Fruit fly (Drosophila melanogaster) whole organism, embryonic: ENCODE measurements around the gene CG42404.

Experiments
- Adf1 ChIP-seq: fragments of 200-800 bp; sonication (Bioruptor generic); IDR thresholded peaks from 2 replicates; pipeline ENCODE4 v1.3.6; 2022; ENCODE audit warnings: missing biosample characterization, missing genetic modification characterization
- CG11398 ChIP-seq: fragments of 200-800 bp; sonication (Bioruptor generic); optimal IDR thresholded peaks from 2 replicates; lab custom pipeline; 2016; ENCODE audit warnings: missing biosample characterization, missing genetic modification characterization
- CG12744 ChIP-seq: fragments of 200-800 bp; sonication (Bioruptor generic); optimal IDR thresholded peaks from 2 replicates; lab custom pipeline; 2016; ENCODE audit warnings: missing biosample characterization, missing genetic modification characterization
- CG15011 ChIP-seq: fragments of 200-800 bp; sonication (Bioruptor generic); optimal IDR thresholded peaks from 3 replicates; lab custom pipeline; 2018; ENCODE audit warnings: missing biosample characterization, mild to moderate bottlenecking, missing genetic modification characterization
- CG15073 ChIP-seq: fragments of 200-800 bp; sonication (Bioruptor generic); optimal IDR thresholded peaks from 2 replicates; lab custom pipeline; 2016; ENCODE audit warnings: missing biosample characterization, missing genetic modification characterization
- CG1602 ChIP-seq: fragments of 200-800 bp; sonication (Bioruptor generic); optimal IDR thresholded peaks from 3 replicates; lab custom pipeline; 2016; ENCODE audit warnings: missing biosample characterization, missing genetic modification characterization
- CG17385 ChIP-seq: fragments of 200-800 bp; sonication (Bioruptor generic); optimal IDR thresholded peaks from 3 replicates; lab custom pipeline; 2018; ENCODE audit warnings: missing biosample characterization, mild to moderate bottlenecking, missing genetic modification characterization
- CG2116 ChIP-seq: fragments of 200-800 bp; sonication (Bioruptor generic); optimal IDR thresholded peaks from 3 replicates; lab custom pipeline; 2018; ENCODE audit warnings: missing biosample characterization, mild to moderate bottlenecking, missing genetic modification characterization
- CG30403 ChIP-seq: fragments of 200-800 bp; sonication (Bioruptor generic); optimal IDR thresholded peaks from 3 replicates; lab custom pipeline; 2016; ENCODE audit warnings: missing biosample characterization, missing genetic modification characterization
- CG31224 ChIP-seq: fragments of 200-800 bp; sonication (Bioruptor generic); IDR thresholded peaks from 2 replicates; pipeline ENCODE4 v1.3.6; 2022; ENCODE audit warnings: missing biosample characterization, missing genetic modification characterization
- CG33213 ChIP-seq: fragments of 200-800 bp; sonication (Bioruptor generic); optimal IDR thresholded peaks from 3 replicates; lab custom pipeline; 2016; ENCODE audit warnings: missing biosample characterization, missing genetic modification characterization
- CG4328 ChIP-seq: fragments of 200-800 bp; sonication (Bioruptor generic); optimal IDR thresholded peaks from 3 replicates; lab custom pipeline; 2017; ENCODE audit warnings: missing biosample characterization, missing genetic modification reagents, missing genetic modification characterization
- CG4617 ChIP-seq: fragments of 200-800 bp; sonication (Bioruptor generic); optimal IDR thresholded peaks from 3 replicates; lab custom pipeline; 2016; ENCODE audit warnings: missing biosample characterization, missing genetic modification characterization, borderline replicate concordance
- CG4707 ChIP-seq: fragments of 200-800 bp; sonication (Bioruptor generic); optimal IDR thresholded peaks from 2 replicates; lab custom pipeline; 2018; ENCODE audit warnings: missing biosample characterization, mild to moderate bottlenecking, missing genetic modification characterization, moderate library complexity
- CG4854 ChIP-seq: fragments of 200-800 bp; sonication (Bioruptor generic); optimal IDR thresholded peaks from 2 replicates; lab custom pipeline; 2016; ENCODE audit warnings: missing biosample characterization, missing genetic modification characterization, inconsistent platforms
- CG7372 ChIP-seq: fragments of 200-800 bp; sonication (Bioruptor generic); IDR thresholded peaks from 2 replicates; pipeline ENCODE4 v1.3.6; 2022; ENCODE audit warnings: missing biosample characterization, missing genetic modification characterization
- CG7928 ChIP-seq: fragments of 200-800 bp; sonication (Bioruptor generic); optimal IDR thresholded peaks from 2 replicates; lab custom pipeline; 2017; ENCODE audit warnings: missing biosample characterization, mild to moderate bottlenecking, missing genetic modification characterization
- CG7987 ChIP-seq: fragments of 200-800 bp; sonication (Bioruptor generic); optimal IDR thresholded peaks from 2 replicates; lab custom pipeline; 2018; ENCODE audit warnings: missing biosample characterization, mild to moderate bottlenecking, missing genetic modification characterization, moderate library complexity
- CG9727 ChIP-seq: fragments of 200-800 bp; sonication (Bioruptor generic); optimal IDR thresholded peaks from 3 replicates; lab custom pipeline; 2017; ENCODE audit warnings: missing biosample characterization, mild to moderate bottlenecking, missing genetic modification characterization
- CHES-1-like ChIP-seq: fragments of 200-800 bp; sonication (Bioruptor generic); optimal IDR thresholded peaks from 2 replicates; lab custom pipeline; 2016; ENCODE audit warnings: missing biosample characterization, missing genetic modification characterization
- D ChIP-seq, 2 experiments: fragments of 200-800 bp in 1 of 2; fragments of >200 bp in 1 of 2; sonication (Bioruptor generic) in 1 of 2; optimal IDR thresholded peaks; 2 replicates in 1 of 2; 3 replicates in 1 of 2; lab custom pipeline; 2017; ENCODE audit warnings: mild to moderate bottlenecking in 1 of 2, missing biosample characterization in 1 of 2, missing genetic modification characterization in 1 of 2, missing genetic modification reagents in 1 of 2
- D19A ChIP-seq: fragments of 200-800 bp; optimal IDR thresholded peaks from 3 replicates; lab custom pipeline; 2019; ENCODE audit warnings: missing biosample characterization, mild to moderate bottlenecking, missing genetic modification characterization, moderate library complexity
- Deaf1 ChIP-seq: fragments of 200-800 bp; optimal IDR thresholded peaks from 3 replicates; lab custom pipeline; 2019; ENCODE audit warnings: missing biosample characterization, mild to moderate bottlenecking, missing genetic modification characterization, moderate library complexity
- Ets65A ChIP-seq: fragments of 200-800 bp; sonication (Bioruptor generic); peaks from one replicate; lab custom pipeline; 2016; ENCODE audit warnings: missing biosample characterization, missing genetic modification characterization
- GATAe ChIP-seq: fragments of 200-800 bp; sonication (Bioruptor generic); conservative IDR thresholded peaks from 2 replicates; pipeline ENCODE4 v1.3.6; 2022; ENCODE audit warnings: missing biosample characterization, missing genetic modification characterization
- Meics ChIP-seq: fragments of 200-800 bp; sonication (Bioruptor generic); optimal IDR thresholded peaks from 2 replicates; lab custom pipeline; 2017; ENCODE audit warnings: missing biosample characterization, mild to moderate bottlenecking, missing genetic modification characterization
- Nf-YC ChIP-seq: fragments of 200-800 bp; optimal IDR thresholded peaks from 3 replicates; lab custom pipeline; 2019; ENCODE audit warnings: missing biosample characterization, mild to moderate bottlenecking, missing genetic modification characterization, moderate library complexity
- Poxn ChIP-seq: fragments of 200-800 bp; sonication (Bioruptor generic); IDR thresholded peaks from 2 replicates; pipeline ENCODE4 v1.3.6; 2022; ENCODE audit warnings: missing biosample characterization, missing genetic modification characterization
- Rfx ChIP-seq: fragments of 200-800 bp; sonication (Bioruptor generic); IDR thresholded peaks from 2 replicates; pipeline ENCODE4 v1.3.6; 2022; ENCODE audit warnings: missing biosample characterization, missing genetic modification characterization
- Stat92E ChIP-seq, 3 experiments: fragments of >200 bp in 2 of 3; fragments of 200-800 bp in 1 of 3; sonication (Bioruptor generic) in 1 of 3; optimal IDR thresholded peaks; 2 replicates each; lab custom pipeline; 2017 to 2019; ENCODE audit warnings: missing biosample characterization in 3 of 3, missing genetic modification characterization in 3 of 3, mild to moderate bottlenecking in 1 of 3, moderate library complexity in 1 of 3
- cas ChIP-seq: fragments of 200-800 bp; sonication (Bioruptor generic); IDR thresholded peaks from 2 replicates; pipeline ENCODE4 v1.3.6; 2022; ENCODE audit warnings: missing biosample characterization, missing genetic modification characterization
- chn ChIP-seq: fragments of 200-800 bp; sonication (Bioruptor generic); optimal IDR thresholded peaks from 2 replicates; lab custom pipeline; 2016; ENCODE audit warnings: missing biosample characterization, missing genetic modification characterization
- cwo ChIP-seq: fragments of 200-800 bp; sonication (Bioruptor generic); optimal IDR thresholded peaks from 3 replicates; lab custom pipeline; 2017; ENCODE audit warnings: missing biosample characterization, missing genetic modification characterization, mild to moderate bottlenecking, moderate library complexity, missing genetic modification reagents
- fd96Cb ChIP-seq: fragments of 200-800 bp; sonication (Bioruptor generic); optimal IDR thresholded peaks from 2 replicates; lab custom pipeline; 2018; ENCODE audit warnings: missing biosample characterization, mild to moderate bottlenecking, missing genetic modification characterization, moderate library complexity
- fru ChIP-seq: fragments of >200 bp; optimal IDR thresholded peaks from 2 replicates; lab custom pipeline; 2017
- gcm2 ChIP-seq: fragments of 200-800 bp; sonication (Bioruptor generic); optimal IDR thresholded peaks from 2 replicates; lab custom pipeline; 2016; ENCODE audit warnings: missing biosample characterization, missing genetic modification characterization
- gem ChIP-seq: fragments of 200-800 bp; sonication (Bioruptor generic); optimal IDR thresholded peaks from 2 replicates; lab custom pipeline; 2019; ENCODE audit warnings: missing biosample characterization, mild to moderate bottlenecking, missing genetic modification characterization, moderate library complexity
- gro ChIP-seq: fragments of 200-800 bp; sonication (Bioruptor generic); optimal IDR thresholded peaks from 2 replicates; lab custom pipeline; 2016; ENCODE audit warnings: missing biosample characterization, missing genetic modification characterization
- gt ChIP-seq: fragments of 200-800 bp; sonication (Bioruptor generic); IDR thresholded peaks from 2 replicates; pipeline ENCODE4 v1.3.6; 2022; ENCODE audit warnings: missing biosample characterization, missing genetic modification characterization
- ham ChIP-seq: fragments of 200-800 bp; sonication (Bioruptor generic); IDR thresholded peaks from 2 replicates; pipeline ENCODE4 v1.3.6; 2022; ENCODE audit warnings: missing biosample characterization, missing genetic modification characterization
- jigr1 ChIP-seq: fragments of 200-800 bp; sonication (Bioruptor generic); IDR thresholded peaks from 3 replicates; pipeline ENCODE4 v1.3.6; 2022; ENCODE audit warnings: missing biosample characterization, missing genetic modification characterization
- lilli ChIP-seq: fragments of 200-800 bp; sonication (Bioruptor generic); optimal IDR thresholded peaks from 3 replicates; lab custom pipeline; 2016; ENCODE audit warnings: missing biosample characterization, missing genetic modification characterization
- lov ChIP-seq, 2 experiments: fragments of 200-800 bp in 1 of 2; fragments of >200 bp in 1 of 2; sonication (Bioruptor generic) in 1 of 2; IDR thresholded peaks in 1 of 2; optimal IDR thresholded peaks in 1 of 2; 2 replicates in 1 of 2; 3 replicates in 1 of 2; pipeline versions ENCODE4 v1.3.6 to Lab custom; 2017 to 2022; ENCODE audit warnings: missing biosample characterization in 1 of 2, missing genetic modification characterization in 1 of 2
- ranshi ChIP-seq: fragments of 200-800 bp; sonication (Bioruptor generic); IDR thresholded peaks from 2 replicates; pipeline ENCODE4 v1.3.6; 2022; ENCODE audit warnings: missing biosample characterization, missing genetic modification characterization
- slou ChIP-seq: fragments of 200-800 bp; sonication (Bioruptor generic); optimal IDR thresholded peaks from 3 replicates; lab custom pipeline; 2016; ENCODE audit warnings: missing biosample characterization, missing genetic modification characterization
- sr ChIP-seq: fragments of 200-800 bp; sonication (Bioruptor generic); IDR thresholded peaks from 3 replicates; pipeline ENCODE4 v1.3.6; 2022; ENCODE audit warnings: missing biosample characterization, missing genetic modification characterization
- tap ChIP-seq: fragments of 200-800 bp; optimal IDR thresholded peaks from 3 replicates; lab custom pipeline; 2019; ENCODE audit warnings: missing biosample characterization, mild to moderate bottlenecking, missing genetic modification characterization, moderate library complexity
- tio ChIP-seq: fragments of 200-800 bp; sonication (Bioruptor generic); optimal IDR thresholded peaks from 2 replicates; lab custom pipeline; 2017; ENCODE audit warnings: missing biosample characterization, missing genetic modification characterization, inconsistent platforms
- tll ChIP-seq, 2 experiments: fragments of 200-800 bp in 1 of 2; fragments of >200 bp in 1 of 2; sonication (Bioruptor generic) in 1 of 2; optimal IDR thresholded peaks; 2 replicates each; lab custom pipeline; 2017 to 2019; ENCODE audit warnings: missing biosample characterization in 2 of 2, missing genetic modification characterization in 2 of 2, mild to moderate bottlenecking in 1 of 2, moderate library complexity in 1 of 2
- zen ChIP-seq: fragments of 200-800 bp; sonication (Bioruptor generic); optimal IDR thresholded peaks from 3 replicates; lab custom pipeline; 2018; ENCODE audit warnings: missing biosample characterization, mild to moderate bottlenecking, missing genetic modification characterization, moderate library complexity

The CG42404 gene

DNA sequence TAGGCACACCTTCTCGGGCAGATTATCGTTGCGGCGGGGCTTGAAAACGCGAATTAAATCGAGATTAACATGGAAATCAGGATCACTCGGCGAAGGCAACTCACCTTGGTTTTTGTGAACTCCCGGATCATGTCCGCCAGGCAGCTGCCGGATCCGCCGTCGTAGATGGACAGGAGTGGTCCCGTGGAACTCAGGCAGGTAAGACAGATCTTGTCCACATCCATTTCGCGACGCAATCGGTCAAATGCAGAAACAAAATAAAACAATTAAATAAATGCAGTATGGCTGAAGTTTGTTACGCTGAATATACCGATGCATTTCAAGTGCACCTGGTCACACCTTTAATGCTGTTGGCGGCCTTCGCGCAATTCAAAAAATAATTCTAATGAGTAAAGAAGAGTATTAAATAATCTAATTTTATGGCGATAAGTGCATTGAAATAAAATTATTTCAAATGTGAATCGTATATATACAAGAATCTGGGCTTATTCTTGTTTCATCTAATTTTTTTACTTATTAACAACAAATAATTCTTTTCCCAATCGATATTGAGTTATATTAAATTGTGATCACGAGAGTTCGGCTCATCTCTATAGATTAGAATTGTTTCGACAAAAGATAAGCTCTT is 36.4 kb upstream of the CG42404 start, which contains the start of the genes CG6654 and CG4210 (continued):
- TF ChIP-seq CG31224 (GFP tag; lab: Robert Waterston, UW) = no peak
- peak in 1 of 3 experiments; percentile 63 for TF ChIP-seq Stat92E (GFP tag; optimal IDR thresholded peaks at IDR 0.05; lab: Kevin White, UChicago)
- no peak for TF ChIP-seq CG15073 (GFP tag; lab: Kevin White, UChicago)
- TF ChIP-seq gro (GFP tag; lab: Kevin White, UChicago) = peak; percentile 33
- TF ChIP-seq CG15011 = no peak
- no peak for TF ChIP-seq CG4854 (GFP tag; lab: Kevin White, UChicago)
- TF ChIP-seq Poxn (GFP tag; lab: Robert Waterston, UW) = no peak
- TF ChIP-seq CG4328 (GFP tag; lab: Kevin White, UChicago) = peak; percentile 28
- TF ChIP-seq CG4707 = no peak
- peak; percentile 31 for TF ChIP-seq lilli
- TF ChIP-seq zen (tag; lab: Kevin White, UChicago) = peak; percentile 36
- no peak for TF ChIP-seq Adf1
- no peak for TF ChIP-seq D19A (tag; lab: Kevin White, UChicago)
- TF ChIP-seq D (optimal IDR thresholded peaks at IDR 0.05; lab: Kevin White, UChicago) = no peak
- no peak for TF ChIP-seq D (GFP tag; optimal IDR thresholded peaks at IDR 0.05; lab: Kevin White, UChicago)
- TF ChIP-seq CG7928 = no peak
- peak; percentile 4 for TF ChIP-seq CG17385
- no peak for TF ChIP-seq GATAe (GFP tag; lab: Robert Waterston, UW)
- no peak for TF ChIP-seq gcm2 (GFP tag; lab: Kevin White, UChicago)
- no peak for TF ChIP-seq tio (GFP tag; lab: Kevin White, UChicago)
- TF ChIP-seq jigr1 = no peak
- no peak for TF ChIP-seq sr (GFP tag; lab: Robert Waterston, UW)
- no peak for TF ChIP-seq fd96Cb (tag; lab: Kevin White, UChicago)
- TF ChIP-seq gem (tag; lab: Kevin White, UChicago) = no peak
- TF ChIP-seq slou (GFP tag; lab: Kevin White, UChicago) = no peak
- no peak for TF ChIP-seq lov (optimal IDR thresholded peaks at IDR 0.05; lab: Kevin White, UChicago)
- TF ChIP-seq lov (GFP tag; IDR thresholded peaks at IDR 0.05; lab: Robert Waterston, UW) = no peak
- TF ChIP-seq CG2116 (GFP tag; lab: Kevin White, UChicago) = peak; percentile 42
- TF ChIP-seq CG9727 = peak; percentile 1
- no peak for TF ChIP-seq CG33213 (GFP tag; lab: Kevin White, UChicago)
- TF ChIP-seq Ets65A (GFP tag; lab: Kevin White, UChicago) = no peak
- peak; percentile 44 for TF ChIP-seq Nf-YC (tag; lab: Kevin White, UChicago)
- TF ChIP-seq gt = no peak
- no peak for TF ChIP-seq cas
- no peak for TF ChIP-seq CG1602 (GFP tag; lab: Kevin White, UChicago)
- no peak for TF ChIP-seq tll (GFP tag; optimal IDR thresholded peaks at IDR 0.05; lab: Kevin White, UChicago)
- no peak for TF ChIP-seq CG7987
- TF ChIP-seq Meics (GFP tag; lab: Kevin White, UChicago) = no peak
- no peak for TF ChIP-seq CG30403 (GFP tag; lab: Kevin White, UChicago)
- TF ChIP-seq ranshi (GFP tag; lab: Robert Waterston, UW) = no peak
- TF ChIP-seq chn (GFP tag; lab: Kevin White, UChicago) = no peak
- no peak for TF ChIP-seq ham
- no peak for TF ChIP-seq tap
- no peak for TF ChIP-seq Rfx (GFP tag; lab: Robert Waterston, UW)
- no peak for TF ChIP-seq CG7372 (GFP tag; lab: Robert Waterston, UW)
- TF ChIP-seq CG11398 (GFP tag; lab: Kevin White, UChicago) = no peak
- no peak for TF ChIP-seq CHES-1-like
- TF ChIP-seq cwo (GFP tag; lab: Kevin White, UChicago) = no peak
- TF ChIP-seq fru = no peak
- no peak for TF ChIP-seq CG12744 (GFP tag; lab: Kevin White, UChicago)
- peak; percentile 78 for TF ChIP-seq CG4617 (GFP tag; lab: Kevin White, UChicago)
- TF ChIP-seq Deaf1 (tag; lab: Kevin White, UChicago) = no peak
